Fruit fly (Drosophila melanogaster) whole organism, wandering third instar larva: ENCODE results near the gene CG17597.

ENCODE experiments used
- Abd-B ChIP-seq: fragments of >200 bp; optimal IDR thresholded peaks from 2 replicates; lab custom pipeline; 2017; ENCODE audit warnings: missing biosample characterization, missing genetic modification characterization
- CG32264 ChIP-seq: fragments of 200-800 bp; sonication (Bioruptor generic); optimal IDR thresholded peaks from 2 replicates; lab custom pipeline; 2016; ENCODE audit warnings: missing biosample characterization, missing genetic modification characterization
- CG9705 ChIP-seq: fragments of 200-800 bp; sonication (Bioruptor generic); optimal IDR thresholded peaks from 2 replicates; lab custom pipeline; 2018; ENCODE audit warnings: missing biosample characterization, mild to moderate bottlenecking, missing genetic modification characterization
- CrebA ChIP-seq: fragments of 200-800 bp; sonication (Bioruptor generic); optimal IDR thresholded peaks from 2 replicates; lab custom pipeline; 2016; ENCODE audit warnings: missing biosample characterization, mild to moderate bottlenecking, missing genetic modification characterization, borderline replicate concordance
- Dfd ChIP-seq: fragments of >200 bp; optimal IDR thresholded peaks from 2 replicates; lab custom pipeline; 2017; ENCODE audit warnings: missing biosample characterization, missing genetic modification characterization
- Dif ChIP-seq: fragments of 200-275, 200-300 bp; sonication (Bioruptor generic); optimal IDR thresholded peaks from 2 replicates; lab custom pipeline; 2018; ENCODE audit warnings: missing biosample characterization, missing genetic modification characterization; ENCODE audit not compliant: partially characterized antibody
- GATAd ChIP-seq: sonication (Bioruptor generic); optimal IDR thresholded peaks from 2 replicates; lab custom pipeline; 2016; ENCODE audit warnings: missing biosample characterization, missing genetic modification characterization
- HLH106 ChIP-seq: fragments of 200-800 bp; optimal IDR thresholded peaks from 3 replicates; lab custom pipeline; 2019; ENCODE audit warnings: missing biosample characterization, mild to moderate bottlenecking, missing genetic modification characterization, moderate library complexity
- Hnf4 ChIP-seq: fragments of 200-800 bp; sonication (Bioruptor generic); optimal IDR thresholded peaks from 2 replicates; lab custom pipeline; 2016; ENCODE audit warnings: missing biosample characterization, mild to moderate bottlenecking, missing genetic modification characterization
- Hr78 ChIP-seq: fragments of >200 bp; optimal IDR thresholded peaks from 2 replicates; lab custom pipeline; 2017; ENCODE audit warnings: missing biosample characterization, missing genetic modification characterization
- Hr83 ChIP-seq: fragments of 200-300 bp; sonication (Bioruptor generic); optimal IDR thresholded peaks from 2 replicates; lab custom pipeline; 2016; ENCODE audit warnings: missing biosample characterization, mild to moderate bottlenecking, missing genetic modification characterization, moderate library complexity; ENCODE audit not compliant: poor library complexity, severe bottlenecking
- Jra ChIP-seq: sonication (Bioruptor generic); optimal IDR thresholded peaks from 2 replicates; lab custom pipeline; 2016; ENCODE audit warnings: missing biosample characterization, missing genetic modification characterization
- Mio ChIP-seq: sonication (Bioruptor generic); optimal IDR thresholded peaks from 2 replicates; lab custom pipeline; 2016; ENCODE audit warnings: missing biosample characterization, missing genetic modification characterization
- Myc ChIP-seq: fragments of >200 bp; optimal IDR thresholded peaks from 2 replicates; lab custom pipeline; 2017
- N ChIP-seq: fragments of >200 bp; optimal IDR thresholded peaks from 2 replicates; lab custom pipeline; 2018; ENCODE audit warnings: missing biosample characterization, missing external identifiers, missing genetic modification characterization
- OdsH ChIP-seq: fragments of 200-800 bp; sonication (Bioruptor generic); optimal IDR thresholded peaks from 2 replicates; lab custom pipeline; 2016; ENCODE audit warnings: missing biosample characterization, mild to moderate bottlenecking, missing genetic modification characterization
- Rel ChIP-seq, 2 experiments: fragments of 200-800 bp; sonication (Bioruptor generic) in 1 of 2; optimal IDR thresholded peaks; 2 replicates in 1 of 2; 3 replicates in 1 of 2; lab custom pipeline; 2016 to 2019; ENCODE audit warnings: mild to moderate bottlenecking in 2 of 2, missing biosample characterization in 2 of 2, missing genetic modification characterization in 2 of 2, moderate library complexity in 1 of 2
- Sp1 ChIP-seq: fragments of 200-800 bp; sonication (Bioruptor generic); optimal IDR thresholded peaks from 3 replicates; lab custom pipeline; 2019; ENCODE audit warnings: missing biosample characterization, mild to moderate bottlenecking, missing genetic modification characterization, moderate library complexity
- Vsx2 ChIP-seq: fragments of 200-300, 225-300 bp; sonication (Bioruptor generic); optimal IDR thresholded peaks from 2 replicates; lab custom pipeline; 2018; ENCODE audit warnings: missing biosample characterization, missing genetic modification characterization; ENCODE audit not compliant: partially characterized antibody
- br ChIP-seq: fragments of 200-800 bp; sonication (Bioruptor generic); optimal IDR thresholded peaks from 2 replicates; lab custom pipeline; 2016; ENCODE audit warnings: missing biosample characterization, missing genetic modification characterization
- brk ChIP-seq: fragments of 200-800 bp; sonication (Bioruptor generic); optimal IDR thresholded peaks from 2 replicates; lab custom pipeline; 2016; ENCODE audit warnings: missing biosample characterization, mild to moderate bottlenecking, missing genetic modification characterization
- dl ChIP-seq, 2 experiments: fragments of 175-275, 200-275 bp in 1 of 2; fragments of 200-275 bp in 1 of 2; sonication (Bioruptor generic); optimal IDR thresholded peaks; lab custom pipeline; 2018; ENCODE audit warnings: mild to moderate bottlenecking in 2 of 2, missing biosample characterization in 2 of 2, missing genetic modification characterization in 2 of 2, moderate library complexity in 2 of 2; ENCODE audit not compliant: partially characterized antibody in 2 of 2, insufficient read depth in 1 of 2
- dmrt93B ChIP-seq: fragments of 200-800 bp; sonication (Bioruptor generic); optimal IDR thresholded peaks from 2 replicates; lab custom pipeline; 2018; ENCODE audit warnings: missing biosample characterization, mild to moderate bottlenecking, missing genetic modification characterization
- dsf ChIP-seq: sonication (Bioruptor generic); optimal IDR thresholded peaks from 2 replicates; lab custom pipeline; 2016; ENCODE audit warnings: missing biosample characterization, missing genetic modification characterization, borderline replicate concordance
- ey ChIP-seq: fragments of 200-800 bp; sonication (Bioruptor generic); optimal IDR thresholded peaks from 2 replicates; lab custom pipeline; 2016; ENCODE audit warnings: missing biosample characterization, missing genetic modification characterization
- foxo ChIP-seq, 2 experiments: fragments of 200-800 bp; sonication (Bioruptor generic); optimal IDR thresholded peaks; 2 replicates in 1 of 2; 3 replicates in 1 of 2; lab custom pipeline; 2016 to 2017; ENCODE audit warnings: missing biosample characterization in 2 of 2, missing genetic modification characterization in 2 of 2
- fru ChIP-seq: fragments of 200-800 bp; sonication (Bioruptor generic); optimal IDR thresholded peaks from 3 replicates; lab custom pipeline; 2016; ENCODE audit warnings: missing biosample characterization, mild to moderate bottlenecking, missing genetic modification characterization
- h ChIP-seq: fragments of 200-800 bp; sonication (Bioruptor generic); optimal IDR thresholded peaks from 3 replicates; lab custom pipeline; 2016; ENCODE audit warnings: missing biosample characterization, mild to moderate bottlenecking, missing genetic modification characterization
- jim ChIP-seq: fragments of 175-275, 200-325 bp; sonication (Bioruptor generic); optimal IDR thresholded peaks from 2 replicates; lab custom pipeline; 2016; ENCODE audit warnings: missing biosample characterization, mild to moderate bottlenecking, missing genetic modification characterization
- lola ChIP-seq: fragments of >200 bp; optimal IDR thresholded peaks from 2 replicates; lab custom pipeline; 2017; ENCODE audit warnings: missing biosample characterization, missing genetic modification characterization
- pan ChIP-seq: fragments of >200 bp; optimal IDR thresholded peaks from 2 replicates; lab custom pipeline; 2017
- psq ChIP-seq: fragments of 200-800 bp; sonication (Bioruptor generic); optimal IDR thresholded peaks from 3 replicates; lab custom pipeline; 2017; ENCODE audit warnings: missing biosample characterization, mild to moderate bottlenecking, missing genetic modification characterization, moderate library complexity
- rgr ChIP-seq: fragments of 200-800 bp; sonication (Bioruptor generic); optimal IDR thresholded peaks from 3 replicates; lab custom pipeline; 2016; ENCODE audit warnings: missing biosample characterization, mild to moderate bottlenecking, missing genetic modification characterization
- sage ChIP-seq: fragments of 200-800 bp; sonication (Bioruptor generic); optimal IDR thresholded peaks from 2 replicates; lab custom pipeline; 2016; ENCODE audit warnings: missing biosample characterization, mild to moderate bottlenecking, missing genetic modification characterization
- sv ChIP-seq: fragments of 200-800 bp; sonication (Bioruptor generic); optimal IDR thresholded peaks from 3 replicates; lab custom pipeline; 2016; ENCODE audit warnings: missing biosample characterization, missing genetic modification characterization
- tai ChIP-seq: sonication (Bioruptor generic); optimal IDR thresholded peaks from 2 replicates; lab custom pipeline; 2016; ENCODE audit warnings: missing biosample characterization, missing genetic modification characterization
- usp ChIP-seq: fragments of >200 bp; optimal IDR thresholded peaks from 2 replicates; lab custom pipeline; 2017; ENCODE audit warnings: missing biosample characterization, missing genetic modification characterization
- woc ChIP-seq: sonication (Bioruptor generic); optimal IDR thresholded peaks from 2 replicates; lab custom pipeline; 2016; ENCODE audit warnings: missing biosample characterization, mild to moderate bottlenecking, missing genetic modification characterization

Gene CG17597

DNA sequence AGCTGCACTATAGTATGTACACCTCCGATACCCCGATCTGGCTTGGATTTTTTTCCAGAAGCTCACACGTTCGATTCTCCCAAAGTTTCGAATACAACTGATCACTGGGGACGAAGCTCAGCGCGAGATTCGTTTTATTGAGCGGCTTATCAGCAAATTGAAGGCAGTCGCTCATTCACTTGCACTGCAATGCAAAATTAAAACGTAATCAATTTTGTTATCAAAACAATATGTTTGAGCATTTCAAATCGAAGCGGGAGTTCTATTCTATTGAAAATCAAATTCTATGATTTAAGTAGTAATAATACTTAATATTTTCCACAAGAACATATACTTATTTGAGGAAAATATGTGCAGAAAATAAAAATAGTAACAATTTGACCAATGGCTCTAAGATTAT, 13.5 kb upstream of the CG17597 start, which contains the start of gene CG33120:
TSS of gene CG33120 (minus strand) at position 101 of the 400 bp plus-strand sequence.
- no peak for TF ChIP-seq OdsH (GFP tag; lab: Kevin White, UChicago)
- TF ChIP-seq h (GFP tag; lab: Kevin White, UChicago): no peak
- TF ChIP-seq ey (GFP tag; lab: Kevin White, UChicago): no peak
- TF ChIP-seq CrebA (GFP tag; lab: Kevin White, UChicago): no peak
- no peak for TF ChIP-seq Jra
- TF ChIP-seq fru (GFP tag; lab: Kevin White, UChicago): no peak
- no peak for TF ChIP-seq dmrt93B (GFP tag; lab: Kevin White, UChicago)

dm6 chr2L:18843560-18843959, 12.6 kb upstream of the CG17597 start:
- peak; percentile 53 for TF ChIP-seq h (GFP tag; lab: Kevin White, UChicago)
- no peak for TF ChIP-seq dmrt93B (GFP tag; lab: Kevin White, UChicago)
- no peak for TF ChIP-seq brk (GFP tag; lab: Kevin White, UChicago)
- TF ChIP-seq Sp1 (GFP tag; lab: Kevin White, UChicago): no peak
- TF ChIP-seq br (GFP tag; lab: Kevin White, UChicago): peak; percentile 73
- no peak for TF ChIP-seq sv (GFP tag; lab: Kevin White, UChicago)
- TF ChIP-seq foxo (GFP tag; optimal IDR thresholded peaks at IDR 0.05; lab: Kevin White, UChicago): peak in 1 of 2 experiments; percentile 53
- no peak for TF ChIP-seq Jra
- TF ChIP-seq lola (GFP tag; lab: Kevin White, UChicago): no peak
- no peak for TF ChIP-seq Rel (GFP tag; optimal IDR thresholded peaks at IDR 0.05; lab: Kevin White, UChicago)
- no peak for TF ChIP-seq Rel (tag; optimal IDR thresholded peaks at IDR 0.05; lab: Kevin White, UChicago)
- no peak for TF ChIP-seq pan (lab: Kevin White, UChicago)
- no peak for TF ChIP-seq Hr78 (GFP tag; lab: Kevin White, UChicago)
- no peak for TF ChIP-seq tai (GFP tag; lab: Kevin White, UChicago)
- no peak for TF ChIP-seq Hr83 (GFP tag; lab: Kevin White, UChicago)
- TF ChIP-seq CrebA (GFP tag; lab: Kevin White, UChicago): no peak
- TF ChIP-seq Dif (GFP tag; lab: Kevin White, UChicago): no peak
- TF ChIP-seq Vsx2 (GFP tag; lab: Kevin White, UChicago): no peak
- TF ChIP-seq GATAd: no peak
- no peak for TF ChIP-seq Abd-B (GFP tag; lab: Kevin White, UChicago)
- peak; percentile 51 for TF ChIP-seq fru (GFP tag; lab: Kevin White, UChicago)
- TF ChIP-seq ey (GFP tag; lab: Kevin White, UChicago): peak; percentile 69
- peak; percentile 46 for TF ChIP-seq OdsH (GFP tag; lab: Kevin White, UChicago)
- no peak for TF ChIP-seq Myc (lab: Kevin White, UChicago)
- TF ChIP-seq dsf (GFP tag; lab: Kevin White, UChicago): no peak
- TF ChIP-seq jim (GFP tag; lab: Kevin White, UChicago): no peak
- TF ChIP-seq rgr (GFP tag; lab: Kevin White, UChicago): peak; percentile 53
- no peak for TF ChIP-seq CG9705 (GFP tag; lab: Kevin White, UChicago)
- TF ChIP-seq usp (GFP tag; lab: Kevin White, UChicago): no peak
- TF ChIP-seq sage (GFP tag; lab: Kevin White, UChicago): no peak
- TF ChIP-seq dl (GFP tag; optimal IDR thresholded peaks at IDR 0.05; lab: Kevin White, UChicago; ENCODE audit: insufficient read depth in 1 of 2, partially characterized antibody in 2 of 2): no peak
- TF ChIP-seq Hnf4 (GFP tag; lab: Kevin White, UChicago): peak; percentile 73
- no peak for TF ChIP-seq psq (GFP tag; lab: Kevin White, UChicago)
- no peak for TF ChIP-seq Dfd (GFP tag; lab: Kevin White, UChicago)
- no peak for TF ChIP-seq CG32264 (GFP tag; lab: Kevin White, UChicago)
- no peak for TF ChIP-seq woc (GFP tag; lab: Kevin White, UChicago)
- TF ChIP-seq HLH106: no peak
- TF ChIP-seq N (GFP tag; lab: Kevin White, UChicago): no peak
- TF ChIP-seq Mio (GFP tag; lab: Kevin White, UChicago): no peak
